Fruit fly (Drosophila melanogaster) whole organism, embryonic: ENCODE measurements around the gene Prosbeta2R2.

Experiments
- Asciz ChIP-seq: fragments of 200-800 bp; sonication (Bioruptor generic); optimal IDR thresholded peaks from 2 replicates; lab custom pipeline; 2017; ENCODE audit warnings: missing biosample characterization, mild to moderate bottlenecking, missing genetic modification characterization, missing genetic modification reagents
- CG10321 ChIP-seq: fragments of 200-800 bp; sonication (Bioruptor generic); IDR thresholded peaks from 2 replicates; pipeline ENCODE4 v1.3.6; 2022; ENCODE audit warnings: missing biosample characterization, missing genetic modification characterization
- CG10366 ChIP-seq: fragments of 200-800 bp; sonication (Bioruptor generic); IDR thresholded peaks from 2 replicates; pipeline ENCODE4 v1.3.6; 2022; ENCODE audit warnings: missing biosample characterization, missing genetic modification characterization
- CG10543 ChIP-seq: fragments of 200-800 bp; sonication (Bioruptor generic); optimal IDR thresholded peaks from 3 replicates; lab custom pipeline; 2017; ENCODE audit warnings: missing biosample characterization, mild to moderate bottlenecking, missing genetic modification characterization, moderate library complexity
- CG10654 ChIP-seq: fragments of 200-800 bp; sonication (Bioruptor generic); optimal IDR thresholded peaks from 2 replicates; lab custom pipeline; 2016; ENCODE audit warnings: missing biosample characterization, missing genetic modification characterization
- CG11093 ChIP-seq: fragments of 200-800 bp; sonication (Bioruptor generic); IDR thresholded peaks from 3 replicates; pipeline ENCODE4 v1.3.6; 2022; ENCODE audit warnings: missing biosample characterization, missing genetic modification characterization
- CG12219 ChIP-seq: fragments of 200-800 bp; sonication (Bioruptor generic); optimal IDR thresholded peaks from 3 replicates; lab custom pipeline; 2018; ENCODE audit warnings: missing biosample characterization, mild to moderate bottlenecking, missing genetic modification characterization
- CG12391 ChIP-seq: fragments of 200-800 bp; sonication (Bioruptor generic); optimal IDR thresholded peaks from 3 replicates; lab custom pipeline; 2018; ENCODE audit warnings: missing biosample characterization, mild to moderate bottlenecking, missing genetic modification characterization, moderate library complexity
- CG13775 ChIP-seq: fragments of 200-800 bp; sonication (Bioruptor generic); optimal IDR thresholded peaks from 3 replicates; lab custom pipeline; 2017; ENCODE audit warnings: missing biosample characterization, mild to moderate bottlenecking, missing genetic modification characterization
- CG13894 ChIP-seq: fragments of 200-800 bp; sonication (Bioruptor generic); optimal IDR thresholded peaks from 3 replicates; lab custom pipeline; 2018; ENCODE audit warnings: missing biosample characterization, mild to moderate bottlenecking, missing genetic modification characterization, moderate library complexity
- CG17359 ChIP-seq: fragments of 200-800 bp; sonication (Bioruptor generic); optimal IDR thresholded peaks from 3 replicates; lab custom pipeline; 2018; ENCODE audit warnings: missing biosample characterization, mild to moderate bottlenecking, missing genetic modification characterization, moderate library complexity
- CG2202 ChIP-seq: fragments of 200-800 bp; sonication (Bioruptor generic); optimal IDR thresholded peaks from 2 replicates; lab custom pipeline; 2018; ENCODE audit warnings: missing biosample characterization, mild to moderate bottlenecking, missing genetic modification characterization
- CG32767 ChIP-seq: fragments of 200-800 bp; sonication (Bioruptor generic); IDR thresholded peaks from 2 replicates; pipeline ENCODE4 v1.3.6; 2022; ENCODE audit warnings: missing biosample characterization, missing genetic modification characterization
- CG3281 ChIP-seq: fragments of 200-800 bp; sonication (Bioruptor generic); optimal IDR thresholded peaks from 3 replicates; lab custom pipeline; 2017; ENCODE audit warnings: missing biosample characterization, mild to moderate bottlenecking, missing genetic modification characterization
- CG4282 ChIP-seq: fragments of 200-800 bp; sonication (Bioruptor generic); optimal IDR thresholded peaks from 2 replicates; lab custom pipeline; 2016; ENCODE audit warnings: missing biosample characterization, missing genetic modification characterization
- CG4424 ChIP-seq: fragments of 200-800 bp; sonication (Bioruptor generic); optimal IDR thresholded peaks from 3 replicates; lab custom pipeline; 2016; ENCODE audit warnings: missing biosample characterization, missing genetic modification characterization
- CG5953 ChIP-seq: fragments of 200-800 bp; sonication (Bioruptor generic); IDR thresholded peaks from 2 replicates; pipeline ENCODE4 v1.3.6; 2022; ENCODE audit warnings: missing biosample characterization, missing genetic modification characterization
- CG8281 ChIP-seq: fragments of 200-800 bp; sonication (Bioruptor generic); optimal IDR thresholded peaks from 2 replicates; lab custom pipeline; 2018; ENCODE audit warnings: missing biosample characterization, mild to moderate bottlenecking, missing genetic modification characterization, moderate library complexity
- CG9797 ChIP-seq: fragments of 200-800 bp; sonication (Bioruptor generic); optimal IDR thresholded peaks from 3 replicates; lab custom pipeline; 2018; ENCODE audit warnings: missing biosample characterization, mild to moderate bottlenecking, missing genetic modification characterization
- Chrac-16 ChIP-seq: fragments of 200-800 bp; sonication (Bioruptor generic); optimal IDR thresholded peaks from 3 replicates; lab custom pipeline; 2016; ENCODE audit warnings: missing biosample characterization, missing genetic modification characterization
- Dek ChIP-seq: fragments of 200-800 bp; sonication (Bioruptor generic); optimal IDR thresholded peaks from 3 replicates; lab custom pipeline; 2019; ENCODE audit warnings: missing biosample characterization, mild to moderate bottlenecking, missing genetic modification characterization, moderate library complexity
- Dfd ChIP-seq, 2 experiments: fragments of >200 bp; optimal IDR thresholded peaks; 2 replicates each; lab custom pipeline; 2017; ENCODE audit warnings: missing biosample characterization in 2 of 2, missing genetic modification characterization in 2 of 2
- Eip74EF ChIP-seq, 2 experiments: fragments of 200-800 bp in 1 of 2; fragments of >200 bp in 1 of 2; sonication (Bioruptor generic) in 1 of 2; optimal IDR thresholded peaks; 2 replicates each; lab custom pipeline; 2017 to 2019; ENCODE audit warnings: missing biosample characterization in 2 of 2, missing genetic modification characterization in 2 of 2, mild to moderate bottlenecking in 1 of 2, moderate library complexity in 1 of 2
- Fer1 ChIP-seq: fragments of 200-800 bp; sonication (Bioruptor generic); optimal IDR thresholded peaks from 2 replicates; lab custom pipeline; 2017; ENCODE audit warnings: missing biosample characterization, mild to moderate bottlenecking, missing genetic modification characterization
- Gsc ChIP-seq: fragments of 200-800 bp; sonication (Bioruptor generic); IDR thresholded peaks from 2 replicates; pipeline ENCODE4 v1.3.6; 2022; ENCODE audit warnings: missing biosample characterization, missing genetic modification characterization
- H2.0 ChIP-seq: fragments of 200-800 bp; sonication (Bioruptor generic); IDR thresholded peaks from 2 replicates; pipeline ENCODE4 v1.3.6; 2022; ENCODE audit warnings: missing biosample characterization, missing genetic modification characterization
- Hmr ChIP-seq: fragments of 200-800 bp; sonication (Bioruptor generic); optimal IDR thresholded peaks from 3 replicates; lab custom pipeline; 2017; ENCODE audit warnings: mild to moderate bottlenecking, missing biosample characterization, missing genetic modification reagents, missing genetic modification characterization
- Hr51 ChIP-seq, 2 experiments: fragments of 200-800 bp; sonication (Bioruptor generic); optimal IDR thresholded peaks; 2 replicates in 1 of 2; 3 replicates in 1 of 2; lab custom pipeline; 2016 to 2018; ENCODE audit warnings: missing biosample characterization in 2 of 2, missing genetic modification characterization in 2 of 2, mild to moderate bottlenecking in 1 of 2, moderate library complexity in 1 of 2
- Neu2 ChIP-seq: fragments of 200-800 bp; sonication (Bioruptor generic); optimal IDR thresholded peaks from 3 replicates; lab custom pipeline; 2016; ENCODE audit warnings: missing biosample characterization, missing genetic modification characterization, borderline replicate concordance
- Opbp ChIP-seq: fragments of 200-800 bp; sonication (Bioruptor generic); IDR thresholded peaks from 3 replicates; pipeline ENCODE4 v1.3.6; 2022; ENCODE audit warnings: missing biosample characterization, missing genetic modification characterization; ENCODE audit not compliant: partially characterized antibody
- Poxn ChIP-seq: fragments of 200-800 bp; sonication (Bioruptor generic); IDR thresholded peaks from 2 replicates; pipeline ENCODE4 v1.3.6; 2022; ENCODE audit warnings: missing biosample characterization, missing genetic modification characterization
- Ravus ChIP-seq: fragments of 200-800 bp; sonication (Bioruptor generic); IDR thresholded peaks from 2 replicates; pipeline ENCODE4 v1.3.6; 2022; ENCODE audit warnings: missing biosample characterization, missing genetic modification characterization
- Xbp1 ChIP-seq: fragments of 200-800 bp; sonication (Bioruptor generic); optimal IDR thresholded peaks from 3 replicates; lab custom pipeline; 2016; ENCODE audit warnings: missing biosample characterization, mild to moderate bottlenecking, missing genetic modification characterization
- ato ChIP-seq: fragments of 200-800 bp; sonication (Bioruptor generic); IDR thresholded peaks from 2 replicates; pipeline ENCODE4 v1.3.6; 2022; ENCODE audit warnings: missing biosample characterization, missing genetic modification characterization; ENCODE audit not compliant: partially characterized antibody
- dati ChIP-seq: fragments of 200-800 bp; sonication (Bioruptor generic); IDR thresholded peaks from 2 replicates; pipeline ENCODE4 v1.3.6; 2022; ENCODE audit warnings: missing biosample characterization, missing genetic modification characterization
- esg ChIP-seq: fragments of 200-800 bp; sonication (Bioruptor generic); conservative IDR thresholded peaks from 2 replicates; pipeline ENCODE4 v1.3.6; 2022; ENCODE audit warnings: missing biosample characterization, missing genetic modification characterization
- fd3F ChIP-seq: fragments of 200-800 bp; sonication (Bioruptor generic); optimal IDR thresholded peaks from 2 replicates; lab custom pipeline; 2018; ENCODE audit warnings: missing biosample characterization, mild to moderate bottlenecking, missing genetic modification characterization, moderate library complexity
- gro ChIP-seq: fragments of 200-800 bp; sonication (Bioruptor generic); optimal IDR thresholded peaks from 2 replicates; lab custom pipeline; 2016; ENCODE audit warnings: missing biosample characterization, missing genetic modification characterization
- mam ChIP-seq: fragments of 200-800 bp; sonication (Bioruptor generic); optimal IDR thresholded peaks from 3 replicates; lab custom pipeline; 2016; ENCODE audit warnings: missing biosample characterization, missing genetic modification characterization
- pb ChIP-seq: fragments of 200-800 bp; sonication (Bioruptor generic); optimal IDR thresholded peaks from 3 replicates; lab custom pipeline; 2016; ENCODE audit warnings: missing biosample characterization, missing genetic modification characterization
- ro ChIP-seq: fragments of 200-800 bp; sonication (Bioruptor generic); IDR thresholded peaks from 2 replicates; pipeline ENCODE4 v1.3.6; 2022; ENCODE audit warnings: missing biosample characterization, missing genetic modification characterization
- sqz ChIP-seq: fragments of 200-800 bp; sonication (Bioruptor generic); optimal IDR thresholded peaks from 3 replicates; lab custom pipeline; 2018; ENCODE audit warnings: missing biosample characterization, mild to moderate bottlenecking, missing genetic modification characterization
- tap ChIP-seq: fragments of 200-800 bp; optimal IDR thresholded peaks from 3 replicates; lab custom pipeline; 2019; ENCODE audit warnings: missing biosample characterization, mild to moderate bottlenecking, missing genetic modification characterization, moderate library complexity
- tll ChIP-seq, 2 experiments: fragments of 200-800 bp in 1 of 2; fragments of >200 bp in 1 of 2; sonication (Bioruptor generic) in 1 of 2; optimal IDR thresholded peaks; 2 replicates each; lab custom pipeline; 2017 to 2019; ENCODE audit warnings: missing biosample characterization in 2 of 2, missing genetic modification characterization in 2 of 2, mild to moderate bottlenecking in 1 of 2, moderate library complexity in 1 of 2
- wdn ChIP-seq: fragments of 200-800 bp; sonication (Bioruptor generic); IDR thresholded peaks from 2 replicates; pipeline ENCODE4 v1.3.6; 2022; ENCODE audit warnings: missing biosample characterization, missing genetic modification characterization
- zen2 ChIP-seq: fragments of 200-800 bp; sonication (Bioruptor generic); IDR thresholded peaks from 3 replicates; pipeline ENCODE4 v1.3.6; 2022; ENCODE audit warnings: missing biosample characterization, missing genetic modification characterization; ENCODE audit not compliant: partially characterized antibody

The Prosbeta2R2 gene

dm6 chr3R:5263311-5264250, 44.3 kb upstream of the Prosbeta2R2 start (continued):
- TF ChIP-seq Dfd (GFP tag; optimal IDR thresholded peaks at IDR 0.05; lab: Kevin White, UChicago), result no peak
- TF ChIP-seq CG10366 (GFP tag; lab: Robert Waterston, UW), result peak; percentile 51; the same call in 1 of the 2 replicates
- peak; percentile 25 for TF ChIP-seq CG13894
- peak; percentile 79 for TF ChIP-seq tap (tag; lab: Kevin White, UChicago)
- TF ChIP-seq Dek (tag; lab: Kevin White, UChicago), result peak; percentile 78
- peak; percentile 83 for TF ChIP-seq fd3F (GFP tag; lab: Kevin White, UChicago)
- TF ChIP-seq Hr51 (GFP tag; optimal IDR thresholded peaks at IDR 0.05; lab: Kevin White, UChicago), result peak in 1 of 2 experiments; percentile 95
- TF ChIP-seq CG10543 (GFP tag; lab: Kevin White, UChicago), result peak; percentile 89
- peak; percentile 71; the same call in 1 of the 2 replicates for TF ChIP-seq CG10321 (GFP tag; lab: Robert Waterston, UW)
- peak; percentile 73; the same call in 1 of the 3 replicates for TF ChIP-seq CG11093
- peak; percentile 89 for TF ChIP-seq Hmr (GFP tag; lab: Kevin White, UChicago)
- TF ChIP-seq sqz (GFP tag; lab: Kevin White, UChicago), result peak; percentile 80
- TF ChIP-seq CG12391 (tag; lab: Kevin White, UChicago), result peak; percentile 90
- TF ChIP-seq Poxn (GFP tag; lab: Robert Waterston, UW), result peak; percentile 42; the same call in 1 of the 2 replicates
- TF ChIP-seq CG17359 (tag; lab: Kevin White, UChicago), result peak; percentile 85
- TF ChIP-seq CG4424 (GFP tag; lab: Kevin White, UChicago), result peak; percentile 87
- TF ChIP-seq CG2202, result peak; percentile 32
- peak; percentile 88 for TF ChIP-seq CG13775
- TF ChIP-seq CG12219 (GFP tag; lab: Kevin White, UChicago), result peak; percentile 41
- no peak for TF ChIP-seq pb (GFP tag; lab: Kevin White, UChicago)
- no peak for TF ChIP-seq CG4282 (GFP tag; lab: Kevin White, UChicago)
- no peak; the same call in 1 of the 2 replicates for TF ChIP-seq ro
- TF ChIP-seq dati (GFP tag; lab: Robert Waterston, UW), result peak; percentile 27; the same call in 1 of the 2 replicates
- peak; percentile 91 for TF ChIP-seq CG3281 (GFP tag; lab: Kevin White, UChicago)
- TF ChIP-seq Neu2 (GFP tag; lab: Kevin White, UChicago), result no peak
- no peak; the same call in 1 of the 2 replicates for TF ChIP-seq CG5953 (GFP tag; lab: Robert Waterston, UW)
- TF ChIP-seq CG9797, result no peak
- TF ChIP-seq zen2, result no peak
- TF ChIP-seq ato (GFP tag; lab: Robert Waterston, UW), result no peak
- peak in 1 of 2 experiments; percentile 96 for TF ChIP-seq Eip74EF (GFP tag; optimal IDR thresholded peaks at IDR 0.05; lab: Kevin White, UChicago)
- TF ChIP-seq CG8281 (tag; lab: Kevin White, UChicago), result peak; percentile 73
- peak; percentile 81 for TF ChIP-seq CG32767 (GFP tag; lab: Robert Waterston, UW)
- TF ChIP-seq mam, result peak; percentile 10
- TF ChIP-seq gro (GFP tag; lab: Kevin White, UChicago), result peak; percentile 33
- peak; percentile 67 for TF ChIP-seq esg
- no peak for TF ChIP-seq Gsc
- peak; percentile 54 for TF ChIP-seq Chrac-16 (GFP tag; lab: Kevin White, UChicago)
- TF ChIP-seq Fer1 (GFP tag; lab: Kevin White, UChicago), result peak; percentile 85
- TF ChIP-seq Xbp1 (GFP tag; lab: Kevin White, UChicago), result peak; percentile 82
- TF ChIP-seq tll (GFP tag; optimal IDR thresholded peaks at IDR 0.05; lab: Kevin White, UChicago), result no peak
- peak; percentile 42 for TF ChIP-seq Ravus (GFP tag; lab: Robert Waterston, UW)
- peak; percentile 47; the same call in 1 of the 2 replicates for TF ChIP-seq H2.0 (GFP tag; lab: Robert Waterston, UW)
- TF ChIP-seq Opbp (GFP tag; lab: Robert Waterston, UW), result peak; percentile 33; the same call in 1 of the 3 replicates
- peak; percentile 24; the same call in 1 of the 2 replicates for TF ChIP-seq wdn (GFP tag; lab: Robert Waterston, UW)
- peak; percentile 87 for TF ChIP-seq Asciz (GFP tag; lab: Kevin White, UChicago)
- TF ChIP-seq CG10654, result peak; percentile 65
